Fruit fly (Drosophila melanogaster): ENCODE data around the gene Tsc1.

The Tsc1 gene

dm6 chr3R:24104471-24105311 is 25.4 kb upstream of the Tsc1 start:
- no peak for TF ChIP-seq CG11617 (GFP tag; optimal IDR thresholded peaks at IDR 0.05)
- peak; percentile 48 for TF ChIP-seq tj (GFP tag; optimal IDR thresholded peaks at IDR 0.05)
- no peak for TF ChIP-seq CG14711 (tag; optimal IDR thresholded peaks at IDR 0.05)
- TF ChIP-seq CG7101 (tag; optimal IDR thresholded peaks at IDR 0.05) = no peak
- no peak for TF ChIP-seq ovo (GFP tag; optimal IDR thresholded peaks at IDR 0.05)
- no peak for TF ChIP-seq Mnt (GFP tag; optimal IDR thresholded peaks at IDR 0.05)
- TF ChIP-seq pad (GFP tag; optimal IDR thresholded peaks at IDR 0.05) = no peak
- TF ChIP-seq CG7045 (GFP tag; optimal IDR thresholded peaks at IDR 0.05) = no peak
- no peak for TF ChIP-seq CG33017 (tag; optimal IDR thresholded peaks at IDR 0.05)
- TF ChIP-seq CG12768 (GFP tag; optimal IDR thresholded peaks at IDR 0.05) = no peak
- no peak for TF ChIP-seq Crg-1 (GFP tag; optimal IDR thresholded peaks at IDR 0.05)
- no peak for TF ChIP-seq cnc (optimal IDR thresholded peaks at IDR 0.05)
- TF ChIP-seq CG1620 (GFP tag; optimal IDR thresholded peaks at IDR 0.05) = no peak
- TF ChIP-seq CG5204 (GFP tag; optimal IDR thresholded peaks at IDR 0.05) = no peak
- TF ChIP-seq Clk (GFP tag; optimal IDR thresholded peaks at IDR 0.05) = no peak
- TF ChIP-seq Hr96 (GFP tag; optimal IDR thresholded peaks at IDR 0.05) = no peak
- peak; percentile 76 for TF ChIP-seq kay (GFP tag; ENCODE audit: borderline replicate concordance)

DNA sequence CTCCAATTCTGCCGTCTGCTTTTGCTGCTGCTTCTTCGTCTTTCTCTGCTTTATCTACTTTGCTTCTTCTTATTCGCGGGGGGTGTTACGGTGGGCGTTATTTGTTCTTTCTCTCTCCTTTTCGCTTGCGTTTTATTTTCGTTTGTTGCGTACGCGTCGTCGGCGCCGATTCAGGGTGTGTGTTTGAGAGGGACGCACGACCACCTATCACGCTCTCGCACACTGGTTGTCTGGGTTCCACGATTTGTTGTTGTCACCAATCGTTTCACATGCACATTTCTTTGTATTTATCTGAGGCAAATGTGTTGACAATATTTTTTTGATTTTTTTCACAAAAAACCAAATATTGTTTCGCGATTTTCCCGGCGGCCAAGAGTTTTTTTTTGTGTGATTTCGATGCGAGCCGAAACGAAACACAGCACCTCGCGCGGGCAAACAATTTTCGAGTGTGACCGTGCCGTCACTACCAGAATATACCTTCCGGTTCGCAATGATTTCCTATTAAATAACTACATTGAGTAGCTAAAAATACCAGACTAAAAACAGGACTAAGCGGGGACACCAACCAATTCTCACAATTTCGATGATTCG is 24.7 kb upstream of the Tsc1 start, which contains the start of gene Syx1A:
Gene Syx1A (minus strand): TSS at position 452 of the 591 bp plus-strand sequence.
- TF ChIP-seq pad (GFP tag; optimal IDR thresholded peaks at IDR 0.05) = no peak
- TF ChIP-seq CG14711 (tag; optimal IDR thresholded peaks at IDR 0.05) = peak; percentile 28
- TF ChIP-seq toe (GFP tag; optimal IDR thresholded peaks at IDR 0.05) = no peak
- peak; percentile 34 for TF ChIP-seq Crg-1 (GFP tag; optimal IDR thresholded peaks at IDR 0.05)
- peak; percentile 26 for TF ChIP-seq ovo (GFP tag; optimal IDR thresholded peaks at IDR 0.05)
- no peak for TF ChIP-seq Clk (GFP tag; optimal IDR thresholded peaks at IDR 0.05)
- TF ChIP-seq cic (GFP tag; optimal IDR thresholded peaks at IDR 0.05) = peak; percentile 52
- no peak for TF ChIP-seq CG7045 (GFP tag; optimal IDR thresholded peaks at IDR 0.05)
- TF ChIP-seq CG1620 (GFP tag; optimal IDR thresholded peaks at IDR 0.05) = peak; percentile 34
- TF ChIP-seq CG5204 (GFP tag; optimal IDR thresholded peaks at IDR 0.05) = peak; percentile 3
- peak; percentile 19 for TF ChIP-seq Hr96 (GFP tag; optimal IDR thresholded peaks at IDR 0.05)
- peak; percentile 64 for TF ChIP-seq tj (GFP tag; optimal IDR thresholded peaks at IDR 0.05)
- peak; percentile 34 for TF ChIP-seq CG11617 (GFP tag; optimal IDR thresholded peaks at IDR 0.05)
- no peak for TF ChIP-seq CG7101 (tag; optimal IDR thresholded peaks at IDR 0.05)
- peak; percentile 33 for TF ChIP-seq CG33017 (tag; optimal IDR thresholded peaks at IDR 0.05)
- TF ChIP-seq Mnt (GFP tag; optimal IDR thresholded peaks at IDR 0.05) = peak; percentile 47
- peak; percentile 49 for TF ChIP-seq bab1 (GFP tag; optimal IDR thresholded peaks at IDR 0.05)
- TF ChIP-seq CG12768 (GFP tag; optimal IDR thresholded peaks at IDR 0.05) = no peak
- TF ChIP-seq cnc (optimal IDR thresholded peaks at IDR 0.05) = no peak
- no peak for TF ChIP-seq kay (GFP tag; ENCODE audit: borderline replicate concordance)

DNA sequence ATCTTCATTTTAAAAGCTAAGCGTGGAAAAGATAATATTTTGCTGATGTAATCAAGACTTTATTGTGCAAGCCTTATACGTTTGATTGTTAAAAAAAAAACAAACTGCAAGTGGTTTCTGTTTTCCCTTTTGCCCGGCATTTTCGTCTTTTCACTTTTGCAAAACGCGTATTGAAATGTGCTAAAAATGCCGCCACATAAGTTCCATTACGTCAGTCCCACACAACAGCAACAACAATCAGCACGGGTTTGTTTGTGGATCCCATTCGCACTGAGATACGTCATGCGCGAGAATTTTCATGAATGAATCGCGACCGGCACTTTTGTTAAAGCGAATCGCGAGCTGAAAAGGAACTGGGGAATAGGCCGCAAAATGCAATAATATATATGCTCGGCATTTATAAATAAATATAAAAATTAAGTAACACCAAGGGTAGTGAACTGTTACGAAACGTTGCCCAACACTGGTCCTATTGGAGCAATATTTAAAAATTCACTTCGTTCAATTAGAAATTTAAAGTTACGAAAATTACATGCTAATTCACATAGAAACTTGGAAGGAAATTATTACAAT is 24.0 kb upstream of the Tsc1 start:
- TF ChIP-seq CG11617 (GFP tag; optimal IDR thresholded peaks at IDR 0.05) = peak; percentile 60
- TF ChIP-seq toe (GFP tag; optimal IDR thresholded peaks at IDR 0.05) = peak; percentile 24
- TF ChIP-seq kay (GFP tag; ENCODE audit: borderline replicate concordance) = no peak
- no peak for TF ChIP-seq tj (GFP tag; optimal IDR thresholded peaks at IDR 0.05)
- no peak for TF ChIP-seq cnc (optimal IDR thresholded peaks at IDR 0.05)
- TF ChIP-seq CG7101 (tag; optimal IDR thresholded peaks at IDR 0.05) = peak; percentile 78
- no peak for TF ChIP-seq Clk (GFP tag; optimal IDR thresholded peaks at IDR 0.05)
- TF ChIP-seq pad (GFP tag; optimal IDR thresholded peaks at IDR 0.05) = peak; percentile 44
- no peak for TF ChIP-seq Hr96 (GFP tag; optimal IDR thresholded peaks at IDR 0.05)
- TF ChIP-seq CG33017 (tag; optimal IDR thresholded peaks at IDR 0.05) = peak; percentile 77
- TF ChIP-seq CG14711 (tag; optimal IDR thresholded peaks at IDR 0.05) = peak; percentile 68
- peak; percentile 5 for TF ChIP-seq ovo (GFP tag; optimal IDR thresholded peaks at IDR 0.05)
- peak; percentile 62 for TF ChIP-seq CG5204 (GFP tag; optimal IDR thresholded peaks at IDR 0.05)
- peak; percentile 59 for TF ChIP-seq CG7045 (GFP tag; optimal IDR thresholded peaks at IDR 0.05)
- peak; percentile 64 for TF ChIP-seq Crg-1 (GFP tag; optimal IDR thresholded peaks at IDR 0.05)
- TF ChIP-seq CG1620 (GFP tag; optimal IDR thresholded peaks at IDR 0.05) = peak; percentile 65
- peak; percentile 80 for TF ChIP-seq CG12768 (GFP tag; optimal IDR thresholded peaks at IDR 0.05)
- peak; percentile 94 for TF ChIP-seq cic (GFP tag; optimal IDR thresholded peaks at IDR 0.05)
- TF ChIP-seq bab1 (GFP tag; optimal IDR thresholded peaks at IDR 0.05) = peak; percentile 87
- peak; percentile 88 for TF ChIP-seq Mnt (GFP tag; optimal IDR thresholded peaks at IDR 0.05)

- TF ChIP-seq bab1 (GFP tag; optimal IDR thresholded peaks at IDR 0.05) (no peak), CG5204 (GFP tag; optimal IDR thresholded peaks at IDR 0.05) (no peak), CG12768 (GFP tag; optimal IDR thresholded peaks at IDR 0.05) (no peak), cic (GFP tag; optimal IDR thresholded peaks at IDR 0.05) (no peak), CG7101 (tag; optimal IDR thresholded peaks at IDR 0.05) (no peak), CG1620 (GFP tag; optimal IDR thresholded peaks at IDR 0.05) (no peak), ovo (GFP tag; optimal IDR thresholded peaks at IDR 0.05) (no peak), CG33017 (tag; optimal IDR thresholded peaks at IDR 0.05) (no peak), CG11617 (GFP tag; optimal IDR thresholded peaks at IDR 0.05) (no peak), toe (GFP tag; optimal IDR thresholded peaks at IDR 0.05) (no peak), Hr96 (GFP tag; optimal IDR thresholded peaks at IDR 0.05) (no peak), Clk (GFP tag; optimal IDR thresholded peaks at IDR 0.05) (no peak), CG14711 (tag; optimal IDR thresholded peaks at IDR 0.05) (no peak), kay (GFP tag; ENCODE audit: borderline replicate concordance) (no peak)
These were observed 23.1 kb upstream of the Tsc1 start, which contains the start of gene CG10694 for dm6 chr3R:24106879-24107441. Gene CG10694 (plus strand): TSS chr3R:24107391.
